Worm (Caenorhabditis elegans): Measurements from ENCODE around the gene srx-14.

Gene srx-14

DNA sequence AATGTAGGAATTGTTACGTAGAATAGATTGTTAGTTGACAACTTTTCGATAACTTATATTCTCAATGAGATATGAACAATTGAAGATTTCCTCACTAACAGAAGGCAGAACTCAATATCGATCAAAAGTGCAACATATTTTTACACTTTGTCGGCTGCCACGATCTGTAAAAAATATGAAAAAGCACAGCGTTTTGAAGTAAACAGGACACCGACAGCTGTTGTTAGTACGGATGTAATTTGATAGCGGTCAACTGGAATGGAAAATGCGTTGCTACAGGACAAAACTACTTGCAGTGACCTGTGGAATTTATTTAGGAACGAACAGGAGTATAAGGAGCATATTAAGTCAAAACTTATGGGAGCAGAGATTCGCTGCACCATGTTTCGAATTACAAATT, 7.5 kb downstream of the srx-14 start:
- no peak for TF ChIP-seq nhr-232 (tag; optimal IDR thresholded peaks at IDR 0.05)
- no peak for TF ChIP-seq pha-4 (tag; optimal IDR thresholded peaks at IDR 0.05)
- no peak for TF ChIP-seq hlh-15 (tag; optimal IDR thresholded peaks at IDR 0.05)

DNA sequence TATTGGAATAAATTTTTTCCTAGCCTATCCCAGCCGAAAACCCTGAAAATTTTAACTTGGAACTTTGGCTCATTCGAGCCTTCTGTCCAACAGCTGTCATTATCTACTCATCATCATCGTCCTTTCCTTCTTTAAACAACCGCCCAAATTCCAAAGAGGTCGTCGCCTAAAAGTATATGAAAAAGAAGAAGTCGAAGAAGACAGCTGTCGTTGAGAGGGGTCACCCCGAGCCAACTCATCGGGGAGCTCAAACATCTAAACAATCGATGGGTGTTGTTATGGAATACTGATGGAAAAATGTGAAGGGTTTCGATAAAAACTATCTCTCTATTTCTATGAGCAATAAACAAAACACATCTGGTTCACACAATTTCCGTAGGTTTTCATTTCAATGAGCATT, 8.4 kb downstream of the srx-14 start:
- TF ChIP-seq ceh-34 (tag; optimal IDR thresholded peaks at IDR 0.05) (no peak), ceh-24 (tag; optimal IDR thresholded peaks at IDR 0.05) (no peak), pax-1 (tag; optimal IDR thresholded peaks at IDR 0.05) (no peak), hlh-8 (tag; optimal IDR thresholded peaks at IDR 0.05) (no peak), ceh-14 (tag; optimal IDR thresholded peaks at IDR 0.05) (no peak), ceh-18 (tag; optimal IDR thresholded peaks at IDR 0.05) (no peak), sox-2 (GFP tag; IDR thresholded peaks at IDR 0.05) (no peak)

DNA sequence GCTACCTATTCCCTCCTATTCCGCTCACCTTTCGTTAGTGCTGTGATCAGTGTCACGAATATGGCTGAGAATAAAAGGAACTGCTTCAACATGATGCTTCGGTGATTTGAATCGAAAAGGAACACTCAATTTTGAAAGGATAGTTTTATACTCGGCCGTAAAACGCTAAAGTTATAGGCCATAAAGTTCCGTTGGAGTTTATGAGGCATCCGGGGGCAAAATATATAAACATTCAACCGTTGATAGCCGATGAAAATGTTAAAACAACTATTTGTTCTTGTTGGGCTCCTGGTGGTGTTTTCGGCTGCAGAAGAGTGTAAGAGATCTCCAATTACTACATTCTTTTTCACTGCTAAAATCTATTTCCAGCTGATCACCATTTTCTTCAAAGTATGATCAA, 9.0 kb downstream of the srx-14 start, which contains the start of the genes C44B12.9 and C44B12.3:
Gene C44B12.9, minus strand, starts transcription at position 101 of the 400 bp plus-strand sequence.
Gene C44B12.3, plus strand, starts transcription at position 249 of the 400 bp plus-strand sequence.
- TF ChIP-seq elt-2 (tag; optimal IDR thresholded peaks at IDR 0.05) (no peak), hlh-13 (GFP tag; optimal IDR thresholded peaks at IDR 0.05) (no peak), hlh-8 (tag; optimal IDR thresholded peaks at IDR 0.05) (no peak), ztf-16 (tag; optimal IDR thresholded peaks at IDR 0.05) (no peak), ceh-9 (tag; optimal IDR thresholded peaks at IDR 0.05) (no peak), hlh-6 (tag; optimal IDR thresholded peaks at IDR 0.05) (no peak), Y22D7AL.16 (tag; optimal IDR thresholded peaks at IDR 0.05) (no peak), dmd-4 (tag; optimal IDR thresholded peaks at IDR 0.05; ENCODE audit: borderline replicate concordance) (no peak), ceh-48 (tag; optimal IDR thresholded peaks at IDR 0.05) (no peak), zip-5 (tag; optimal IDR thresholded peaks at IDR 0.05) (no peak), pha-2 (tag; optimal IDR thresholded peaks at IDR 0.05) (no peak), ahr-1 (tag; optimal IDR thresholded peaks at IDR 0.05) (no peak), unc-3 (GFP tag; conservative IDR thresholded peaks at IDR 0.05) (no peak), unc-3 (tag; optimal IDR thresholded peaks at IDR 0.05) (no peak), elt-4 (tag; optimal IDR thresholded peaks at IDR 0.05) (no peak), ceh-18 (tag; optimal IDR thresholded peaks at IDR 0.05) (no peak), sdc-2 (tag; optimal IDR thresholded peaks at IDR 0.05) (no peak)

DNA sequence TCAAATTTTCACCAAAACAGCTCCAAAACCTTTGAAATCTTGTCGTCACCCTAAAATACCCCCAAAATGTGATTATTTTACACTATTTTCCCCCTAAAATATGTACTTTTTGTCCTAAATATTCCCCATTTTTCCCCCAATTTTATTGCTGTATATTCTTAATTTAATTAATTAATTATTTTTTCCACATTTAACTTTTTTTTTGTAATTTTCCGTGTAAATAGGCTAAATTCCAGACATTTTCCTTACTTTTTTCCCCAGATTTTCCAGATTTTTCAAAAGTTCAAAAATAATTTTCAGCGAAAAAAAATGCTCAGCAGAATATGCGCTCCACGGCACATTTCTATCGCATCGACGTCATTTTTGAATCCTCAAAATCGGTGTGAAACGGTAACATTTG, 16.4 kb downstream of the srx-14 start, which contains the start of gene cox-18:
Gene cox-18, plus strand, starts transcription at position 301 of the 400 bp plus-strand sequence.
- TF ChIP-seq ceh-19 (GFP tag; optimal IDR thresholded peaks at IDR 0.05): no peak
- no peak for TF ChIP-seq pat-9 (tag; optimal IDR thresholded peaks at IDR 0.05)
- no peak for TF ChIP-seq ama-1 (optimal IDR thresholded peaks at IDR 0.05)
- no peak for TF ChIP-seq dve-1 (tag; optimal IDR thresholded peaks at IDR 0.05)

DNA sequence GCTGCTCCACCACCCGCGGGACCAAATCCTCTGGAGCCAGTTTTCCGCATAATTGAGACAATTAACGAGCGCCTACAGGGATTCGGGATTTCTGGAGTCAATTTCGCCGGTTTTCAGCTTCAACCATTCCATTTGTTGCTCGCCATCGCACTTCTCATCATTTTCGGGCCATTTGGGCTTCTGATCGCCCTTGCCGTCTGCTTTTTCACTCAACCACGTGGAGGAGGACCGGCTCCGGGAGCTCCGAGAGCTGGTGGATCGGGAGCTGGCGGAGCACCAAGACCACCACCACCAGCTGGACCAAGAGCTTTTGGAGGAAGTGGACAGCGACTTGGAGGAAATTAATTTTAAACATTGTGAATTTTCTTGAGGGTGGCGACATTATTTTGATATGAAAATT, 17.4 kb downstream of the srx-14 start:
- TF ChIP-seq mec-3 (tag; optimal IDR thresholded peaks at IDR 0.05; ENCODE audit: borderline replicate concordance): no peak
- TF ChIP-seq sox-4 (tag; optimal IDR thresholded peaks at IDR 0.05): no peak
- no peak for TF ChIP-seq pha-2 (tag; optimal IDR thresholded peaks at IDR 0.05)
- no peak for TF ChIP-seq ceh-31 (tag; optimal IDR thresholded peaks at IDR 0.05)
- TF ChIP-seq ceh-2 (tag; optimal IDR thresholded peaks at IDR 0.05): no peak
- no peak for TF ChIP-seq npax-4 (tag; optimal IDR thresholded peaks at IDR 0.05)
- no peak for TF ChIP-seq fax-1 (tag; optimal IDR thresholded peaks at IDR 0.05)
- no peak for TF ChIP-seq pag-3 (tag; optimal IDR thresholded peaks at IDR 0.05; ENCODE audit: borderline replicate concordance)
- no peak for TF ChIP-seq ceh-24 (tag; optimal IDR thresholded peaks at IDR 0.05)
- TF ChIP-seq unc-86 (tag; optimal IDR thresholded peaks at IDR 0.05): no peak
- TF ChIP-seq sdc-2 (tag; optimal IDR thresholded peaks at IDR 0.05): no peak
- no peak for TF ChIP-seq tbx-7 (tag; optimal IDR thresholded peaks at IDR 0.05)
- no peak for TF ChIP-seq unc-3 (GFP tag; conservative IDR thresholded peaks at IDR 0.05)
- TF ChIP-seq unc-3 (tag; optimal IDR thresholded peaks at IDR 0.05): no peak
- TF ChIP-seq sox-2 (GFP tag; IDR thresholded peaks at IDR 0.05): no peak
- TF ChIP-seq ztf-16 (tag; optimal IDR thresholded peaks at IDR 0.05): no peak

Data from whole organism, late embryonic.